Fruit fly (Drosophila melanogaster): ENCODE results near the gene Irk3.

Gene Irk3

DNA sequence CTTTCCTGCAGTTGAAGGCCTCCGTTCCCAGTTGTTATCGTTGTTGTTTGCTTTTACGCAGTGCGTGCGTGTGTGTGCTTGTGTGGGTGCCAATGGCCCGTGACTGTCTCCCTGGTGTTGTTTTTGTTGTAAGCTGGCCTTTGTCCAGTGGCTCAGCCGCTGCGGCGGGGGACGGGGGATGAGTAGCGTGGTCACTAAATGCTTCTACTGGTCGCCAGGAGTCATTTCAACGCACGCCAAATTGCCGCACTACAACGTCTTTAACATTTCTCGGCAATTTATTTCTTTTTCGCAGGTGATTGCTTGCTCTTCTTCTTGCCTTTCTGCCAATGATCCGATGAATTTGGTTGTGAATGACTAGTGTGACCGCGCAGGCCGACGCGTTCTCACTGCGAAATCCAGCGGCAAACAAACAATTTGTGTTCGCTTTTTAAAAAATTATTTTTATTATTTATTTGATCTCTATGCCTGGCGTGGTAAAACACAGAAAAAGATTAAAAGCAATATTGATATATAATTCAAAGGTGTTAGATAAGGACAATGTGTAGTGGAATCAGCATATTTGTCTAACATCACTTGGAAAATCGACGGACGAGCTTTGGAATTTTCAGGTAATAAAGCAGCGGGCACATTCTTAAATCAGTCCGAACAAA is 5.2 kb downstream of the Irk3 start, which contains the start of the genes Faf2 and Grip71 (continued):
- TF ChIP-seq CG4707 (GFP tag; optimal IDR thresholded peaks at IDR 0.05) (peak; percentile 0), CG17385 (GFP tag; optimal IDR thresholded peaks at IDR 0.05) (peak; percentile 98), Drgx (GFP tag; IDR thresholded peaks at IDR 0.05) (peak; percentile 85), ftz-f1 (GFP tag; optimal IDR thresholded peaks at IDR 0.05) (peak; percentile 59), chif (GFP tag; optimal IDR thresholded peaks at IDR 0.05) (peak; percentile 76 to 91), al (GFP tag; IDR thresholded peaks at IDR 0.05) (peak; percentile 95), CG1233 (GFP tag; optimal IDR thresholded peaks at IDR 0.05) (peak; percentile 78), NC2α (GFP tag; optimal IDR thresholded peaks at IDR 0.05) (peak; percentile 32), wek (GFP tag; optimal IDR thresholded peaks at IDR 0.05) (no peak), Xrp1 (GFP tag; IDR thresholded peaks at IDR 0.05) (peak; percentile 94), prd (optimal IDR thresholded peaks at IDR 0.05) (no peak), prd (GFP tag; IDR thresholded peaks at IDR 0.05) (peak; percentile 98), CG3163 (GFP tag; optimal IDR thresholded peaks at IDR 0.05) (peak; percentile 42), Atf6 (GFP tag; IDR thresholded peaks at IDR 0.05) (peak; percentile 88), CG10366 (GFP tag; IDR thresholded peaks at IDR 0.05) (peak; percentile 94), CG3995 (GFP tag; optimal IDR thresholded peaks at IDR 0.05) (peak; percentile 62), CG16779 (GFP tag; IDR thresholded peaks at IDR 0.05) (peak; percentile 83; the same call in 1 of the 2 replicates), E2f2 (GFP tag; IDR thresholded peaks at IDR 0.05) (peak; percentile 86), sug (tag; optimal IDR thresholded peaks at IDR 0.05) (peak; percentile 87), CG6272 (GFP tag; IDR thresholded peaks at IDR 0.05) (peak; percentile 96), cas (GFP tag; IDR thresholded peaks at IDR 0.05) (peak; percentile 79; the same call in 1 of the 2 replicates), CG7786 (GFP tag; optimal IDR thresholded peaks at IDR 0.05) (peak; percentile 78), Stat92E (GFP tag; optimal IDR thresholded peaks at IDR 0.05) (peak in 1 of 3 experiments; percentile 28), CG34224 (GFP tag; IDR thresholded peaks at IDR 0.05; ENCODE audit: partially characterized antibody) (0 out of 3 replicates have a peak, but pooled peaks have one; percentile 26), gfzf (GFP tag; optimal IDR thresholded peaks at IDR 0.05) (peak; percentile 86), Aef1 (GFP tag; IDR thresholded peaks at IDR 0.05) (peak; percentile 96), CG10431 (GFP tag; optimal IDR thresholded peaks at IDR 0.05) (peak; percentile 27), Myb (GFP tag; optimal IDR thresholded peaks at IDR 0.05) (peak; percentile 66), Six4 (GFP tag; optimal IDR thresholded peaks at IDR 0.05) (peak; percentile 71), Hr39 (optimal IDR thresholded peaks at IDR 0.05) (no peak), ewg (GFP tag; optimal IDR thresholded peaks at IDR 0.05) (peak; percentile 85), bab2 (GFP tag; optimal IDR thresholded peaks at IDR 0.05) (peak; percentile 89), CG33557 (GFP tag; optimal IDR thresholded peaks at IDR 0.05) (peak; percentile 66), da (GFP tag; optimal IDR thresholded peaks at IDR 0.05) (peak; percentile 59), CG31365 (tag; optimal IDR thresholded peaks at IDR 0.05) (no peak), CG13775 (GFP tag; optimal IDR thresholded peaks at IDR 0.05) (peak; percentile 91), HLH3B (GFP tag; IDR thresholded peaks at IDR 0.05) (peak; percentile 93), cwo (GFP tag; optimal IDR thresholded peaks at IDR 0.05) (peak; percentile 17), CG1832 (GFP tag; optimal IDR thresholded peaks at IDR 0.05) (no peak), cato (GFP tag; optimal IDR thresholded peaks at IDR 0.05; ENCODE audit: borderline replicate concordance) (peak; percentile 74), CG4730 (GFP tag; IDR thresholded peaks at IDR 0.05) (peak; percentile 94), CG13287 (GFP tag; IDR thresholded peaks at IDR 0.05; ENCODE audit: partially characterized antibody) (peak; percentile 52), Hr3 (GFP tag; optimal IDR thresholded peaks at IDR 0.05) (peak; percentile 93), CG6654 (GFP tag; optimal IDR thresholded peaks at IDR 0.05) (peak; percentile 35), chinmo (GFP tag; IDR thresholded peaks at IDR 0.05; ENCODE audit: partially characterized antibody) (peak; percentile 86; the same call in 3 of the 4 replicates), Nf-YA (GFP tag; IDR thresholded peaks at IDR 0.05) (peak; percentile 84), CG1529 (GFP tag; optimal IDR thresholded peaks at IDR 0.05) (peak; percentile 58), CG8290 (GFP tag; optimal IDR thresholded peaks at IDR 0.05) (peak; percentile 79), CG8290 (tag; optimal IDR thresholded peaks at IDR 0.05) (peak; percentile 15 to 72), Opbp (GFP tag; IDR thresholded peaks at IDR 0.05; ENCODE audit: partially characterized antibody) (peak; percentile 31; the same call in 1 of the 3 replicates)

Measured in whole organism, embryonic.